Worm (Caenorhabditis elegans) whole organism, late embryonic: ENCODE results near the gene C44C10.7.

ENCODE experiments used
- ama-1 ChIP-seq: fragments of 150-350 bp; optimal IDR thresholded peaks from 2 replicates; lab custom pipeline; 2014
- fkh-6 ChIP-seq: sonication (generic microtip); optimal IDR thresholded peaks from 2 replicates; lab custom pipeline; 2016; ENCODE audit warnings: missing genetic modification characterization, missing compliant biosample characterization
- nfya-1 ChIP-seq: sonication (generic microtip); optimal IDR thresholded peaks from 2 replicates; lab custom pipeline; 2017; ENCODE audit warnings: missing genetic modification characterization, mild to moderate bottlenecking, missing compliant biosample characterization, antibody characterized with exemption, moderate library complexity
- sox-4 ChIP-seq: sonication (generic microtip); optimal IDR thresholded peaks from 2 replicates; lab custom pipeline; 2017; ENCODE audit warnings: mild to moderate bottlenecking, missing genetic modification characterization, inconsistent platforms, missing compliant biosample characterization
- unc-86 ChIP-seq: sonication (generic microtip); optimal IDR thresholded peaks from 2 replicates; lab custom pipeline; 2016; ENCODE audit warnings: missing genetic modification characterization, missing compliant biosample characterization

DNA sequence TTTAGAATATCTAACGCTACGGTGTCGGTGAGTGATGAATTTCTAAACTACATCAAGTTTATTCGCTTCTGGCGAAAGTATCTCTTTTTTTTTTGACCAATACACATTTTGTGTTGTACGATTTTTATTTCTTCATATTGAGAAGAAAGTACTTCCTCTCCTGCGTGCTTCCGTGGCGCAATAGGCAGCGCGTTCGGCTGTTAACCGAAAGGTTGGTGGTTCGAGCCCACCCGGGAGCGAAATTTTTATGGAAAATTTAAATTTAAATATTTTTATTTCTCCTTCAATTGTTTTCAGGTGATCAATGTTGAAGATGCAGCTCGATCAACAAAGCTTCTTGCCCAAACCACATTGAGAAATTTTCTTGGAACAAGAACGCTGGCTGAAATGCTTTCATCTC is 42.6 kb downstream of the C44C10.7 start:
- TF ChIP-seq fkh-6 (no peak), ama-1 (lab: Kevin White, UChicago) (no peak), unc-86 (tag; lab: Kevin White, UChicago) (no peak), nfya-1 (tag; lab: Kevin White, UChicago) (no peak), sox-4 (tag; lab: Kevin White, UChicago) (no peak)
